Worm (Caenorhabditis elegans) whole organism, L3 larva: ENCODE data around the gene camt-1.

ENCODE experiments used
- R02D3.7 ChIP-seq: fragments of 150-350 bp; optimal IDR thresholded peaks from 2 replicates; lab custom pipeline; 2014; ENCODE audit warnings: missing biosample characterization, missing genetic modification characterization
- ZK546.5 ChIP-seq: sonication (generic microtip); optimal IDR thresholded peaks from 2 replicates; lab custom pipeline; 2017; ENCODE audit warnings: missing biosample characterization, missing genetic modification characterization
- aly-2 ChIP-seq: fragments of 150-350 bp; optimal IDR thresholded peaks from 2 replicates; lab custom pipeline; 2014; ENCODE audit warnings: missing biosample characterization, missing genetic modification characterization
- ama-1 ChIP-seq: fragments of 150-350 bp; optimal IDR thresholded peaks from 2 replicates; lab custom pipeline; 2018
- ceh-16 ChIP-seq: sonication (generic microtip); optimal IDR thresholded peaks from 2 replicates; lab custom pipeline; 2017; ENCODE audit warnings: missing biosample characterization, missing genetic modification characterization
- ceh-28 ChIP-seq: fragments of 150-350 bp; optimal IDR thresholded peaks from 2 replicates; lab custom pipeline; 2014; ENCODE audit warnings: missing biosample characterization, missing genetic modification reagents, missing genetic modification characterization
- ceh-9 ChIP-seq: sonication (generic microtip); optimal IDR thresholded peaks from 2 replicates; lab custom pipeline; 2018; ENCODE audit warnings: missing biosample characterization, missing genetic modification characterization
- daf-12 ChIP-seq: fragments of 150-350 bp; optimal IDR thresholded peaks from 2 replicates; lab custom pipeline; 2014; ENCODE audit warnings: missing biosample characterization, missing genetic modification reagents, missing genetic modification characterization
- elt-1 ChIP-seq: fragments of 150-350 bp; optimal IDR thresholded peaks from 2 replicates; lab custom pipeline; 2014; ENCODE audit warnings: missing biosample characterization, missing genetic modification characterization
- elt-2 ChIP-seq: sonication (generic microtip); optimal IDR thresholded peaks from 2 replicates; lab custom pipeline; 2016; ENCODE audit warnings: missing genetic modification reagents, mild to moderate bottlenecking, missing genetic modification characterization, missing compliant biosample characterization
- elt-3 ChIP-seq, 3 experiments: fragments of 150-350 bp in 1 of 3; sonication (generic microtip) in 2 of 3; optimal IDR thresholded peaks; 2 replicates in 2 of 3; 4 replicates in 1 of 3; lab custom pipeline; 2014 to 2017; ENCODE audit warnings: missing biosample characterization in 3 of 3, missing genetic modification characterization in 3 of 3
- eor-1 ChIP-seq, 2 experiments: fragments of 150-350 bp; optimal IDR thresholded peaks; 2 replicates each; lab custom pipeline; 2014 to 2018; ENCODE audit warnings: missing biosample characterization in 2 of 2, missing genetic modification characterization in 2 of 2
- fkh-10 ChIP-seq: sonication (generic microtip); optimal IDR thresholded peaks from 2 replicates; lab custom pipeline; 2017; ENCODE audit warnings: missing biosample characterization, missing genetic modification reagents, missing genetic modification characterization
- fkh-2 ChIP-seq: fragments of 150-350 bp; optimal IDR thresholded peaks from 2 replicates; lab custom pipeline; 2014; ENCODE audit warnings: missing biosample characterization, missing genetic modification reagents, missing genetic modification characterization
- fos-1 ChIP-seq: fragments of 150-350 bp; optimal IDR thresholded peaks from 2 replicates; lab custom pipeline; 2014; ENCODE audit warnings: missing biosample characterization, missing genetic modification characterization
- hmg-11 ChIP-seq: sonication (generic microtip); optimal IDR thresholded peaks from 2 replicates; lab custom pipeline; 2016; ENCODE audit warnings: missing genetic modification characterization, missing compliant biosample characterization
- jun-1 ChIP-seq: fragments of 150-350 bp; optimal IDR thresholded peaks from 2 replicates; lab custom pipeline; 2014; ENCODE audit warnings: missing biosample characterization, missing genetic modification reagents, missing genetic modification characterization
- lin-15B ChIP-seq: fragments of 150-350 bp; optimal IDR thresholded peaks from 2 replicates; lab custom pipeline; 2014; ENCODE audit warnings: missing biosample characterization, missing genetic modification characterization
- lin-39 ChIP-seq: fragments of 150-350 bp; optimal IDR thresholded peaks from 2 replicates; lab custom pipeline; 2018; ENCODE audit warnings: missing biosample characterization, missing genetic modification reagents, missing genetic modification characterization
- lsy-12 ChIP-seq: sonication (generic microtip); optimal IDR thresholded peaks from 2 replicates; lab custom pipeline; 2016; ENCODE audit warnings: mild to moderate bottlenecking, missing genetic modification characterization, missing compliant biosample characterization
- mdl-1 ChIP-seq: fragments of 150-350 bp; optimal IDR thresholded peaks from 2 replicates; lab custom pipeline; 2014; ENCODE audit warnings: missing biosample characterization, missing genetic modification characterization
- mml-1 ChIP-seq: fragments of 150-350 bp; sonication (generic microtip); optimal IDR thresholded peaks from 3 replicates; lab custom pipeline; 2014; ENCODE audit warnings: missing biosample characterization, missing genetic modification characterization
- nfya-1 ChIP-seq: sonication (generic microtip); optimal IDR thresholded peaks from 2 replicates; lab custom pipeline; 2017; ENCODE audit warnings: missing genetic modification characterization, mild to moderate bottlenecking, missing compliant biosample characterization, antibody characterized with exemption, moderate library complexity; ENCODE audit not compliant: insufficient read depth
- nhr-11 ChIP-seq: fragments of 150-350 bp; optimal IDR thresholded peaks from 2 replicates; lab custom pipeline; 2014; ENCODE audit warnings: missing biosample characterization, missing genetic modification characterization
- nhr-12 ChIP-seq: fragments of 150-350 bp; optimal IDR thresholded peaks from 2 replicates; lab custom pipeline; 2014; ENCODE audit warnings: missing biosample characterization, missing genetic modification characterization
- nhr-23 ChIP-seq: fragments of 150-350 bp; optimal IDR thresholded peaks from 2 replicates; lab custom pipeline; 2014; ENCODE audit warnings: missing biosample characterization, missing genetic modification reagents, missing genetic modification characterization
- nhr-25 ChIP-seq: sonication (generic microtip); optimal IDR thresholded peaks from 2 replicates; lab custom pipeline; 2017; ENCODE audit warnings: missing biosample characterization, missing genetic modification characterization
- nhr-67 ChIP-seq: fragments of 150-350 bp; optimal IDR thresholded peaks from 2 replicates; lab custom pipeline; 2014; ENCODE audit warnings: missing biosample characterization, missing genetic modification characterization
- nhr-77 ChIP-seq: fragments of 150-350 bp; optimal IDR thresholded peaks from 2 replicates; lab custom pipeline; 2014; ENCODE audit warnings: missing biosample characterization, missing genetic modification characterization
- pqm-1 ChIP-seq: fragments of 150-350 bp; optimal IDR thresholded peaks from 2 replicates; lab custom pipeline; 2017; ENCODE audit warnings: missing biosample characterization, missing genetic modification characterization, inconsistent platforms
- sea-2 ChIP-seq: fragments of 150-350 bp; sonication (generic microtip); optimal IDR thresholded peaks from 4 replicates; lab custom pipeline; 2014; ENCODE audit warnings: missing biosample characterization, missing genetic modification reagents, missing genetic modification characterization
- skn-1 ChIP-seq: fragments of 150-350 bp; optimal IDR thresholded peaks from 2 replicates; lab custom pipeline; 2014; ENCODE audit warnings: missing biosample characterization, missing genetic modification characterization
- snpc-4 ChIP-seq: fragments of 150-350 bp; optimal IDR thresholded peaks from 2 replicates; lab custom pipeline; 2014; ENCODE audit warnings: missing biosample characterization, missing genetic modification characterization
- unc-39 ChIP-seq: sonication (generic microtip); optimal IDR thresholded peaks from 4 replicates; lab custom pipeline; 2017; ENCODE audit warnings: missing biosample characterization, missing genetic modification characterization
- unc-62 ChIP-seq: fragments of 150-350 bp; sonication (generic microtip); optimal IDR thresholded peaks from 4 replicates; lab custom pipeline; 2014; ENCODE audit warnings: missing biosample characterization, missing genetic modification reagents, missing genetic modification characterization
- zag-1 ChIP-seq: fragments of 150-350 bp; optimal IDR thresholded peaks from 2 replicates; lab custom pipeline; 2014; ENCODE audit warnings: missing biosample characterization, missing genetic modification characterization
- ztf-11 ChIP-seq: fragments of 150-350 bp; optimal IDR thresholded peaks from 2 replicates; lab custom pipeline; 2014; ENCODE audit warnings: missing biosample characterization, missing genetic modification characterization
- ztf-4 ChIP-seq: fragments of 150-350 bp; optimal IDR thresholded peaks from 2 replicates; lab custom pipeline; 2014; ENCODE audit warnings: missing biosample characterization, missing genetic modification characterization

The camt-1 gene

DNA sequence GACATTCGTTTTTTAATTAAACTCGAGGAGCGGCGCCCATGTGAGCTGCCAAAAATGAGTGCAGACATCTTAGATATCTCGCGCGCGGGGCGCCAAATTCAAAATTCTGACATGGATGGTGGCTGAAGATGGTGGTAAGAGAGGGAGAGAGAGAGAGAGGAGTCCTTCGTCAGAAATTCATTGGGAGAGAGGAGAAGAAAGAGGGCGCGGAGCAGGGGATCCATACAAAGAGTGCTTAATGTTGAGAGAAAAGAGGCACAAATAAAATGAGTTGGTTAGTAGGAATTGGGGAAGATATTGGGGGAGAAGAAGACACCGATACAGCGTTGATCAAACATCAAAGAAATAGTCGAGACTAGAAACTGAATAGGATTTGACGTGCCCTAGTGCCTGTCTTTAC, 51.5 kb downstream of the camt-1 start:
- no peak for TF ChIP-seq ztf-11 (tag; lab: Kevin White, UChicago)
- no peak for TF ChIP-seq elt-2 (tag; lab: Kevin White, UChicago)
- no peak for TF ChIP-seq mdl-1
- TF ChIP-seq lin-39, result peak; percentile 45
- no peak for TF ChIP-seq nhr-12 (tag; lab: Kevin White, UChicago)
- no peak for TF ChIP-seq ceh-16
- TF ChIP-seq nhr-67 (tag; lab: Kevin White, UChicago), result no peak
- TF ChIP-seq fos-1, result no peak
- no peak for TF ChIP-seq zag-1 (tag; lab: Kevin White, UChicago)
- no peak for TF ChIP-seq daf-12 (tag; lab: Kevin White, UChicago)
- no peak for TF ChIP-seq elt-1 (tag; lab: Kevin White, UChicago)
- no peak for TF ChIP-seq R02D3.7 (tag; lab: Kevin White, UChicago)
- TF ChIP-seq hmg-11 (tag; lab: Kevin White, UChicago), result peak; percentile 7
- TF ChIP-seq nhr-77 (tag; lab: Kevin White, UChicago), result no peak
- TF ChIP-seq nhr-11 (tag; lab: Kevin White, UChicago), result no peak
- no peak for TF ChIP-seq unc-62 (GFP tag; lab: Kevin White, UChicago)
- peak; percentile 34 for TF ChIP-seq nfya-1
- no peak for TF ChIP-seq ama-1 (lab: Kevin White, UChicago)
- no peak for TF ChIP-seq ceh-28 (tag; lab: Kevin White, UChicago)
- TF ChIP-seq lin-15B, result peak; percentile 53
- no peak for TF ChIP-seq ZK546.5 (tag; lab: Kevin White, UChicago)

DNA sequence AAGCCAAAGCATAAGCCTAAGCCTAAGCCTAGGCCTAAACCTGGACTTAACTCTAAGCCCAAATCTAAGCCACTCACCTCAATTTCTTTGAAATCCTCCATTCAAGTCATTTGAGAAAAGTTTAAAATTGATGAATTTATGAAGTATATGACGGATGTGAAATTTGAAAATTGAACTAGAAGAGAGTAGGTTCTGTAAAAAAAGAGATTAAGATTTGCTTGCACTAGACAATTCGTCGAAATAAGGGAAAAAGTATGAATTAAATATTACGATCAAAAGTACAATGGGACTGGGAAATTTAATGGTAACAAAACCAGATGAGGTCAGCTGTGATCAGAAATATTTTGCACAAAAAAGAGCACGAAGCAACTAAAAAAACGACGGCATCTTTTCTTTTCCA, 51.9 kb downstream of the camt-1 start, which contains the start of gene twk-2:
Gene twk-2 (minus strand): TSS at position 101 of the 400 bp plus-strand sequence.
- TF ChIP-seq nhr-23 (tag; lab: Kevin White, UChicago) (no peak), eor-1 (tag; optimal IDR thresholded peaks at IDR 0.05; lab: Kevin White, UChicago) (no peak), unc-62 (GFP tag; lab: Kevin White, UChicago) (no peak), lin-15B (no peak), skn-1 (tag; lab: Kevin White, UChicago) (no peak), nhr-77 (tag; lab: Kevin White, UChicago) (no peak), unc-39 (no peak), nhr-12 (tag; lab: Kevin White, UChicago) (no peak), elt-3 (tag; optimal IDR thresholded peaks at IDR 0.05; lab: Kevin White, UChicago) (no peak), ztf-11 (tag; lab: Kevin White, UChicago) (no peak), snpc-4 (tag; lab: Kevin White, UChicago) (no peak), nhr-67 (tag; lab: Kevin White, UChicago) (no peak), nhr-25 (tag; lab: Kevin White, UChicago) (no peak)

DNA sequence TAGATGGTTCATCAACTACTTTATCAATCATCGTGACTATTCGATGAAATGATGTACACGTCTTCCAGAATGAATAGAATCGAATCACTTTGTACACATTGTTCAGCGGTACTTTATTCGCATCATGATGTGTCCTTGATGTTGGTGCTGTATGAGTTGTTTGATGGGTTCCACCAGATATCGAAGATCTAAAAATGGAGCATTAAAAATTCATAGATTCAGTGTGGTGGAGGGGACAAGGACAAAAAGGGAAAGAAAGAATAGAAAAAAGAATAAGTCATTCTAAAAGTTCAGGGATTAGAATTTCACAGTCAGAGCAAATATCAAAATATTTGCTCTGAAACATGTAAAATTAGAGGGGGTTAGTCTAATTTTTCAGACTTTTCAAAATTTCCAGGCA, 60.1 kb downstream of the camt-1 start:
- TF ChIP-seq lin-15B (no peak), sea-2 (GFP tag; lab: Kevin White, UChicago) (no peak), ztf-4 (tag; lab: Kevin White, UChicago) (no peak), aly-2 (no peak), ceh-9 (tag; lab: Kevin White, UChicago) (no peak), fkh-10 (GFP tag; lab: Kevin White, UChicago) (no peak), ceh-28 (tag; lab: Kevin White, UChicago) (no peak), nfya-1 (no peak), snpc-4 (tag; lab: Kevin White, UChicago) (no peak), pqm-1 (tag; lab: Kevin White, UChicago) (no peak), nhr-25 (tag; lab: Kevin White, UChicago) (no peak), eor-1 (tag; optimal IDR thresholded peaks at IDR 0.05; lab: Kevin White, UChicago) (no peak), fkh-2 (tag; lab: Kevin White, UChicago) (no peak), mml-1 (tag; lab: Kevin White, UChicago) (no peak), ztf-11 (tag; lab: Kevin White, UChicago) (no peak), lsy-12 (tag; lab: Kevin White, UChicago) (no peak), ceh-16 (no peak), jun-1 (tag; lab: Kevin White, UChicago) (no peak), lin-39 (no peak)

DNA sequence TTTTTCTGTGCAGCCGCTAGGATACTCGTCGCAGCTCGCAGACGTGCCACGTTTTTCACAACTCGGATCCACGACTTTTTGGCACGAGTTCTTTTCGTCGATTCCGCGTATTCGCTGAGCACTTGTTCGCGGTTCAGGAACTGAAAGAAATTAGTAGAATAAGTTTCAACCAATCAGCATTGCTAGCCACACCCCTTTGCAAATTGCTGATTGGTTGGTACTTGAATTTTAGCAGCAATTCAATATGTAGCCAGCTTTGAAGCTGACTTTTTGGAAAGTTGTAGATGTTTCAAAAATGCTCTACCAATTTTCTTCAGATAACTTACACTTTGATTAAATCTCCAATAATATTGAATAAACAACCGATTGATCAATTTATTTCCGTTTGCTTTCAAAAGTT, 63.7 kb downstream of the camt-1 start:
- TF ChIP-seq nfya-1 (peak; percentile 93), eor-1 (tag; optimal IDR thresholded peaks at IDR 0.05; lab: Kevin White, UChicago) (no peak), aly-2 (no peak)
- TF ChIP-seq, all 47 proteins: peak for 1
